Fruit fly (Drosophila melanogaster) whole organism, embryonic: ENCODE results near the gene mAcon1.

Experiments used
- Abd-B ChIP-seq: fragments of 200-800 bp; sonication (Bioruptor generic); optimal IDR thresholded peaks from 2 replicates; lab custom pipeline; 2018; ENCODE audit warnings: missing biosample characterization, mild to moderate bottlenecking, missing genetic modification characterization, moderate library complexity
- Atf3 ChIP-seq: fragments of 200-800 bp; sonication (Bioruptor generic); optimal IDR thresholded peaks from 3 replicates; lab custom pipeline; 2016; ENCODE audit warnings: missing biosample characterization, missing genetic modification characterization
- Atf6 ChIP-seq: fragments of 200-800 bp; sonication (Bioruptor generic); IDR thresholded peaks from 2 replicates; pipeline ENCODE4 v1.3.6; 2022; ENCODE audit warnings: missing biosample characterization, missing genetic modification characterization
- CG11723 ChIP-seq: fragments of 200-800 bp; sonication (Bioruptor generic); optimal IDR thresholded peaks from 2 replicates; lab custom pipeline; 2017; ENCODE audit warnings: missing biosample characterization, mild to moderate bottlenecking, missing genetic modification characterization
- CG12219 ChIP-seq: fragments of 200-800 bp; sonication (Bioruptor generic); optimal IDR thresholded peaks from 3 replicates; lab custom pipeline; 2018; ENCODE audit warnings: missing biosample characterization, mild to moderate bottlenecking, missing genetic modification characterization
- CG14667 ChIP-seq: fragments of 200-800 bp; sonication (Bioruptor generic); IDR thresholded peaks from 2 replicates; pipeline ENCODE4 v1.3.6; 2022; ENCODE audit warnings: missing biosample characterization, missing genetic modification characterization
- CG15011 ChIP-seq: fragments of 200-800 bp; sonication (Bioruptor generic); optimal IDR thresholded peaks from 3 replicates; lab custom pipeline; 2018; ENCODE audit warnings: missing biosample characterization, mild to moderate bottlenecking, missing genetic modification characterization
- CG15514 ChIP-seq: fragments of 200-800 bp; sonication (Bioruptor generic); optimal IDR thresholded peaks from 3 replicates; lab custom pipeline; 2017; ENCODE audit warnings: missing biosample characterization, missing genetic modification characterization, mild to moderate bottlenecking, moderate library complexity, missing genetic modification reagents
- CG18599 ChIP-seq: fragments of 200-800 bp; sonication (Bioruptor generic); optimal IDR thresholded peaks from 3 replicates; lab custom pipeline; 2017; ENCODE audit warnings: missing biosample characterization, missing genetic modification characterization, mild to moderate bottlenecking, moderate library complexity, missing genetic modification reagents
- CG2129 ChIP-seq: fragments of 200-800 bp; sonication (Bioruptor generic); IDR thresholded peaks from 2 replicates; pipeline ENCODE4 v1.3.6; 2022; ENCODE audit warnings: missing biosample characterization, missing genetic modification characterization; ENCODE audit not compliant: partially characterized antibody
- CG2202 ChIP-seq: fragments of 200-800 bp; sonication (Bioruptor generic); optimal IDR thresholded peaks from 2 replicates; lab custom pipeline; 2018; ENCODE audit warnings: missing biosample characterization, mild to moderate bottlenecking, missing genetic modification characterization
- CG30403 ChIP-seq: fragments of 200-800 bp; sonication (Bioruptor generic); optimal IDR thresholded peaks from 3 replicates; lab custom pipeline; 2016; ENCODE audit warnings: missing biosample characterization, missing genetic modification characterization
- CG3726 ChIP-seq: fragments of 200-800 bp; sonication (Bioruptor generic); IDR thresholded peaks from 3 replicates; pipeline ENCODE4, ENCODE4 v1.3.6; 2022; ENCODE audit warnings: missing biosample characterization, missing genetic modification characterization
- CG4360 ChIP-seq: fragments of 200-800 bp; sonication (Bioruptor generic); IDR thresholded peaks from 2 replicates; pipeline ENCODE4 v1.3.6; 2022; ENCODE audit warnings: missing biosample characterization, missing genetic modification characterization
- CG4424 ChIP-seq: fragments of 200-800 bp; sonication (Bioruptor generic); optimal IDR thresholded peaks from 3 replicates; lab custom pipeline; 2016; ENCODE audit warnings: missing biosample characterization, missing genetic modification characterization
- CG5180 ChIP-seq: fragments of 200-800 bp; sonication (Bioruptor generic); optimal IDR thresholded peaks from 3 replicates; lab custom pipeline; 2017; ENCODE audit warnings: missing biosample characterization, missing genetic modification characterization, mild to moderate bottlenecking, moderate library complexity, missing genetic modification reagents
- CG9876 ChIP-seq: fragments of 200-800 bp; sonication (Bioruptor generic); optimal IDR thresholded peaks from 2 replicates; lab custom pipeline; 2016; ENCODE audit warnings: missing biosample characterization, missing genetic modification characterization
- Dbx ChIP-seq: fragments of 200-800 bp; sonication (Bioruptor generic); IDR thresholded peaks from 3 replicates; pipeline ENCODE4 v1.3.6; 2022; ENCODE audit warnings: missing biosample characterization, missing genetic modification characterization
- Doc3 ChIP-seq: fragments of 200-800 bp; sonication (Bioruptor generic); IDR thresholded peaks from 3 replicates; pipeline ENCODE4 v1.3.6; 2022; ENCODE audit warnings: missing biosample characterization, missing genetic modification characterization; ENCODE audit not compliant: partially characterized antibody
- Dp ChIP-seq: fragments of 200-800 bp; sonication (Bioruptor generic); optimal IDR thresholded peaks from 2 replicates; lab custom pipeline; 2018; ENCODE audit warnings: missing biosample characterization, mild to moderate bottlenecking, missing genetic modification characterization, moderate library complexity
- H2.0 ChIP-seq: fragments of 200-800 bp; sonication (Bioruptor generic); IDR thresholded peaks from 2 replicates; pipeline ENCODE4 v1.3.6; 2022; ENCODE audit warnings: missing biosample characterization, missing genetic modification characterization
- HHEX ChIP-seq: fragments of 200-800 bp; sonication (Bioruptor generic); optimal IDR thresholded peaks from 3 replicates; lab custom pipeline; 2017; ENCODE audit warnings: missing biosample characterization, mild to moderate bottlenecking, missing genetic modification characterization, missing genetic modification reagents
- Lhr ChIP-seq: fragments of 200-800 bp; sonication (Bioruptor generic); optimal IDR thresholded peaks from 3 replicates; lab custom pipeline; 2017; ENCODE audit warnings: mild to moderate bottlenecking, missing biosample characterization, missing genetic modification reagents, missing genetic modification characterization
- Meics ChIP-seq: fragments of 200-800 bp; sonication (Bioruptor generic); optimal IDR thresholded peaks from 2 replicates; lab custom pipeline; 2017; ENCODE audit warnings: missing biosample characterization, mild to moderate bottlenecking, missing genetic modification characterization
- NC2β ChIP-seq: fragments of 200-800 bp; sonication (Bioruptor generic); optimal IDR thresholded peaks from 2 replicates; lab custom pipeline; 2016; ENCODE audit warnings: missing biosample characterization, missing genetic modification characterization
- Pdp1 ChIP-seq, 2 experiments: fragments of 200-800 bp; sonication (Bioruptor generic); optimal IDR thresholded peaks; 3 replicates each; lab custom pipeline; 2016; ENCODE audit warnings: missing biosample characterization in 2 of 2, missing genetic modification characterization in 2 of 2, mild to moderate bottlenecking in 1 of 2, moderate library complexity in 1 of 2
- Sox100B ChIP-seq: fragments of 200-800 bp; sonication (Bioruptor generic); optimal IDR thresholded peaks from 3 replicates; lab custom pipeline; 2018; ENCODE audit warnings: missing biosample characterization, mild to moderate bottlenecking, missing genetic modification characterization
- aop ChIP-seq: fragments of 200-800 bp; sonication (Bioruptor generic); IDR thresholded peaks from 2 replicates; pipeline ENCODE4 v1.3.6; 2022; ENCODE audit warnings: missing biosample characterization, missing genetic modification characterization
- bcd ChIP-seq: fragments of 200-800 bp; sonication (Bioruptor generic); optimal IDR thresholded peaks from 2 replicates; lab custom pipeline; 2017; ENCODE audit warnings: missing biosample characterization, mild to moderate bottlenecking, missing genetic modification characterization
- exex ChIP-seq: fragments of 200-800 bp; sonication (Bioruptor generic); optimal IDR thresholded peaks from 4 replicates; lab custom pipeline; 2018; ENCODE audit warnings: missing biosample characterization, mild to moderate bottlenecking, missing genetic modification characterization, moderate library complexity
- fu2 ChIP-seq: fragments of 200-800 bp; sonication (Bioruptor generic); optimal IDR thresholded peaks from 2 replicates; lab custom pipeline; 2016; ENCODE audit warnings: missing biosample characterization, missing genetic modification characterization
- gem ChIP-seq: fragments of 200-800 bp; sonication (Bioruptor generic); optimal IDR thresholded peaks from 2 replicates; lab custom pipeline; 2019; ENCODE audit warnings: missing biosample characterization, mild to moderate bottlenecking, missing genetic modification characterization, moderate library complexity
- her ChIP-seq: fragments of 200-800 bp; sonication (Bioruptor generic); optimal IDR thresholded peaks from 2 replicates; lab custom pipeline; 2016; ENCODE audit warnings: missing biosample characterization, missing genetic modification characterization
- inv ChIP-seq: fragments of 200-800 bp; sonication (Bioruptor generic); IDR thresholded peaks from 2 replicates; pipeline ENCODE4 v1.3.6; 2022; ENCODE audit warnings: missing biosample characterization, missing genetic modification characterization; ENCODE audit not compliant: partially characterized antibody
- knrl ChIP-seq: fragments of 200-800 bp; sonication (Bioruptor generic); IDR thresholded peaks from 3 replicates; pipeline ENCODE4 v1.3.6; 2022; ENCODE audit warnings: missing biosample characterization, missing genetic modification characterization; ENCODE audit not compliant: partially characterized antibody
- mirr ChIP-seq: fragments of 200-800 bp; sonication (Bioruptor generic); optimal IDR thresholded peaks from 3 replicates; lab custom pipeline; 2018; ENCODE audit warnings: missing biosample characterization, mild to moderate bottlenecking, missing genetic modification characterization
- nerfin-2 ChIP-seq: fragments of 200-800 bp; sonication (Bioruptor generic); IDR thresholded peaks from 2 replicates; pipeline ENCODE4 v1.3.6; 2022; ENCODE audit warnings: missing biosample characterization, missing genetic modification characterization; ENCODE audit not compliant: partially characterized antibody
- pan ChIP-seq, 4 experiments: fragments of >200 bp in 3 of 4; fragments of 200-800 bp in 1 of 4; sonication (Bioruptor generic) in 1 of 4; optimal IDR thresholded peaks in 3 of 4; IDR thresholded peaks in 1 of 4; 2 replicates each; pipeline versions ENCODE4 v1.3.6 to Lab custom; 2017 to 2022; ENCODE audit warnings: missing biosample characterization in 2 of 4, missing genetic modification characterization in 2 of 4, mixed read lengths in 1 of 4
- row ChIP-seq: fragments of 200-800 bp; sonication (Bioruptor generic); IDR thresholded peaks from 3 replicates; pipeline ENCODE4 v1.3.6; 2022; ENCODE audit warnings: missing biosample characterization, missing genetic modification characterization
- sima ChIP-seq: fragments of 200-800 bp; sonication (Bioruptor generic); optimal IDR thresholded peaks from 2 replicates; lab custom pipeline; 2016; ENCODE audit warnings: missing biosample characterization, missing genetic modification characterization
- so ChIP-seq: fragments of 200-800 bp; sonication (Bioruptor generic); IDR thresholded peaks from 3 replicates; pipeline ENCODE4 v1.3.6; 2022; ENCODE audit warnings: missing biosample characterization, missing genetic modification characterization
- ssp ChIP-seq: fragments of 200-800 bp; sonication (Bioruptor generic); IDR thresholded peaks from 2 replicates; pipeline ENCODE4 v1.3.6; 2022; ENCODE audit warnings: missing biosample characterization, missing genetic modification characterization
- trem ChIP-seq: fragments of 200-800 bp; optimal IDR thresholded peaks from 3 replicates; lab custom pipeline; 2019; ENCODE audit warnings: missing biosample characterization, mild to moderate bottlenecking, missing genetic modification characterization, moderate library complexity
- twi ChIP-seq: fragments of 200-800 bp; optimal IDR thresholded peaks from 2 replicates; lab custom pipeline; 2019; ENCODE audit warnings: missing biosample characterization, mild to moderate bottlenecking, missing genetic modification characterization, moderate library complexity
- unc-4 ChIP-seq: fragments of 200-800 bp; sonication (Bioruptor generic); IDR thresholded peaks from 2 replicates; pipeline ENCODE4 v1.3.6; 2022; ENCODE audit warnings: missing biosample characterization, missing genetic modification characterization; ENCODE audit not compliant: partially characterized antibody
- unpg ChIP-seq: fragments of 200-800 bp; sonication (Bioruptor generic); optimal IDR thresholded peaks from 3 replicates; lab custom pipeline; 2018; ENCODE audit warnings: missing biosample characterization, mild to moderate bottlenecking, missing genetic modification characterization, moderate library complexity
- vfl ChIP-seq: fragments of 200-800 bp; sonication (Bioruptor generic); optimal IDR thresholded peaks from 2 replicates; lab custom pipeline; 2016; ENCODE audit warnings: missing biosample characterization, missing genetic modification characterization
- zen2 ChIP-seq: fragments of 200-800 bp; sonication (Bioruptor generic); IDR thresholded peaks from 3 replicates; pipeline ENCODE4 v1.3.6; 2022; ENCODE audit warnings: missing biosample characterization, missing genetic modification characterization; ENCODE audit not compliant: partially characterized antibody

Gene mAcon1

DNA sequence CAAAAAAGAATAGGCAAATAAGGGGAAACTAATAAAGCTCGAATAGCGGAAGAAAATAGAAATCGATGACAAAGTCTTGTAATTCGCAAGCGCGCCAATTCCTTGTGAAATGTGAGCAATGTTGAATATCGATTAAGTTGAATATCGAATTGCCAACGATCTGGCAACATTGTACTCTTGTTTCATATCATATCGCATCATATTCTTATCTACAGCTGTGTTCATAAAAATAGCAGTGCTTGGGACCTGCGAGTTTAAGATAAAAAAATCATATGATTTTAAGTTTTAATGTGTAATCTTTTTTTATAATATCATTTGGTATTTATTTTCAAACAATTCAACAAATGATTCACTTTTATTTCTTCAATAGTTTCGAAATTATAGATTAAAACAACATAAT lies 19.3 kb upstream of the mAcon1 start (continued):
- no peak for TF ChIP-seq twi (tag; lab: Kevin White, UChicago)
- no peak for TF ChIP-seq fu2 (GFP tag; lab: Kevin White, UChicago)
- TF ChIP-seq CG30403 (GFP tag; lab: Kevin White, UChicago), result peak; percentile 50
- TF ChIP-seq so (GFP tag; lab: Robert Waterston, UW), result peak; percentile 71; the same call in 1 of the 3 replicates
- TF ChIP-seq nerfin-2 (GFP tag; lab: Robert Waterston, UW), result no peak
- TF ChIP-seq Dp, result peak; percentile 84
- TF ChIP-seq CG9876 (GFP tag; lab: Kevin White, UChicago), result no peak
- TF ChIP-seq her (GFP tag; lab: Kevin White, UChicago), result peak; percentile 35
- no peak for TF ChIP-seq CG2129 (GFP tag; lab: Robert Waterston, UW)
- peak; percentile 77 for TF ChIP-seq unc-4 (GFP tag; lab: Robert Waterston, UW)
- TF ChIP-seq CG18599 (GFP tag; lab: Kevin White, UChicago), result no peak
- TF ChIP-seq gem (tag; lab: Kevin White, UChicago), result peak; percentile 75
- no peak for TF ChIP-seq bcd (GFP tag; lab: Kevin White, UChicago)
- peak; percentile 55; the same call in 1 of the 3 replicates for TF ChIP-seq Dbx (GFP tag; lab: Robert Waterston, UW)
- TF ChIP-seq CG15514 (GFP tag; lab: Kevin White, UChicago), result peak; percentile 80
- no peak for TF ChIP-seq sima (GFP tag; lab: Kevin White, UChicago)
- peak; percentile 67 for TF ChIP-seq Meics (GFP tag; lab: Kevin White, UChicago)
- TF ChIP-seq inv, result 0 out of 2 replicates have a peak, but pooled peaks have one; percentile 24
- TF ChIP-seq Atf6 (GFP tag; lab: Robert Waterston, UW), result peak; percentile 52; the same call in 1 of the 2 replicates
- peak; percentile 70 for TF ChIP-seq Lhr (GFP tag; lab: Kevin White, UChicago)
- no peak for TF ChIP-seq CG5180 (GFP tag; lab: Kevin White, UChicago)
- TF ChIP-seq vfl (GFP tag; lab: Kevin White, UChicago), result no peak
- peak; percentile 71 for TF ChIP-seq unpg
- TF ChIP-seq knrl (GFP tag; lab: Robert Waterston, UW), result peak; percentile 56; the same call in 2 of the 3 replicates
- no peak for TF ChIP-seq Pdp1 (GFP tag; optimal IDR thresholded peaks at IDR 0.05; lab: Kevin White, UChicago)
- peak; percentile 53 for TF ChIP-seq ssp (GFP tag; lab: Robert Waterston, UW)
- TF ChIP-seq CG4360, result no peak
- TF ChIP-seq aop (GFP tag; lab: Robert Waterston, UW), result no peak; the same call in 1 of the 2 replicates
- TF ChIP-seq CG11723 (GFP tag; lab: Kevin White, UChicago), result no peak
- TF ChIP-seq exex (tag; lab: Kevin White, UChicago), result peak; percentile 27
- TF ChIP-seq HHEX (GFP tag; lab: Kevin White, UChicago), result peak; percentile 53
- peak; percentile 53 for TF ChIP-seq CG4424 (GFP tag; lab: Kevin White, UChicago)
- peak; percentile 67 for TF ChIP-seq trem (tag; lab: Kevin White, UChicago)
- TF ChIP-seq CG14667 (GFP tag; lab: Robert Waterston, UW), result peak; percentile 35; the same call in 1 of the 2 replicates
- TF ChIP-seq NC2β (GFP tag; lab: Kevin White, UChicago), result no peak
- TF ChIP-seq CG15011 (GFP tag; lab: Kevin White, UChicago), result no peak
- no peak for TF ChIP-seq CG12219 (GFP tag; lab: Kevin White, UChicago)
- TF ChIP-seq Doc3 (GFP tag; lab: Robert Waterston, UW), result peak; percentile 63; the same call in 2 of the 3 replicates
- TF ChIP-seq Atf3, result no peak
- no peak for TF ChIP-seq CG2202
- peak; percentile 13 for TF ChIP-seq Abd-B (GFP tag; lab: Kevin White, UChicago)
- peak; percentile 73; the same call in 1 of the 3 replicates for TF ChIP-seq zen2 (GFP tag; lab: Robert Waterston, UW)
- TF ChIP-seq H2.0 (GFP tag; lab: Robert Waterston, UW), result no peak
- no peak for TF ChIP-seq CG3726 (GFP tag; lab: Robert Waterston, UW)
- TF ChIP-seq row (GFP tag; lab: Robert Waterston, UW), result peak; percentile 74
- no peak for TF ChIP-seq pan (optimal IDR thresholded peaks at IDR 0.05; lab: Kevin White, UChicago)
- peak in 1 of 2 experiments; percentile 78 for TF ChIP-seq pan (GFP tag; optimal IDR thresholded peaks at IDR 0.05 in 1 of 2, IDR thresholded peaks at IDR 0.05 in 1 of 2)
- TF ChIP-seq Sox100B (GFP tag; lab: Kevin White, UChicago), result peak; percentile 47
- TF ChIP-seq mirr, result no peak
